Worm (Caenorhabditis elegans): Measurements from ENCODE around the gene Y54G2A.49.

The Y54G2A.49 gene

DNA sequence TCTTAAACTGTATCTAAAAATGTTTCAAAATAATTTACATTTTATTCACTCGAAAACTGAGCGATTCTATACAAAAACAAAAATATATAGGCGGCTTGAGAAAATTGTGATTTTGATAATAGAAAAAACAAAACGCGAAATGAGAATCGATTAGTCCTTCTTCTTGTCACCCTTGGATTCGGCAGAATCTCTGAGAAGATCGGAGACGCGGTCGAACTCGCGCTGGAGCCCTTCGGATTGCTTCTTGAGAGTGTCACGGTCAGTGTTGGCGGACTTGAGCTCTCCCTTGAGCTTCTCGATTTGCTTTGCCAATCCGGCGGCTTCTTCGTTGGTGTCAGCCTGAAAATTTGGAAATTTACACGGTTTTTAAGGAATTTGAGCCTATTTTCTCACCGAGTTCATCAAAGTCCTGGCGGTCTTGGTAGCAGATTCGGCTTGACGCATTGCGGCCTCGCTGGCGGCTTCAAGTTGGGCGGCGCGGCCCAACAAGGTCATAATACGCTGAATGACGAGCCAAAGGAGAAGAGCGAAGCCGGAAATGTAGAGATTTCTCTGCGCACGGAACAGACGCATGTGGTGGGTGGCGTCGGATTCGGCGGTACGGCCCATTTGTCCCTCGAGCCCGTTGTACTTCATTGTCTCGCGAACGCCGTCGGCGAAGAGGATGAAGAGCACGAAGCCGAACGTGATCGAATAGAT lies 38.6 kb upstream of the Y54G2A.49 start (continued):
- no peak for TF ChIP-seq egl-27 (tag; optimal IDR thresholded peaks at IDR 0.05)
- TF ChIP-seq set-16 (GFP tag; IDR thresholded peaks at IDR 0.05) = peak; percentile 70
- TF ChIP-seq snpc-1.2 (GFP tag; IDR thresholded peaks at IDR 0.05) = peak; percentile 72
- no peak for TF ChIP-seq nhr-28 (tag; optimal IDR thresholded peaks at IDR 0.05)
- 0 out of 2 replicates have a peak, but pooled peaks have one; percentile 5 for TF ChIP-seq tra-1 (GFP tag; IDR thresholded peaks at IDR 0.05)
- TF ChIP-seq Y105C5A.15 (GFP tag; IDR thresholded peaks at IDR 0.05) = no peak

DNA sequence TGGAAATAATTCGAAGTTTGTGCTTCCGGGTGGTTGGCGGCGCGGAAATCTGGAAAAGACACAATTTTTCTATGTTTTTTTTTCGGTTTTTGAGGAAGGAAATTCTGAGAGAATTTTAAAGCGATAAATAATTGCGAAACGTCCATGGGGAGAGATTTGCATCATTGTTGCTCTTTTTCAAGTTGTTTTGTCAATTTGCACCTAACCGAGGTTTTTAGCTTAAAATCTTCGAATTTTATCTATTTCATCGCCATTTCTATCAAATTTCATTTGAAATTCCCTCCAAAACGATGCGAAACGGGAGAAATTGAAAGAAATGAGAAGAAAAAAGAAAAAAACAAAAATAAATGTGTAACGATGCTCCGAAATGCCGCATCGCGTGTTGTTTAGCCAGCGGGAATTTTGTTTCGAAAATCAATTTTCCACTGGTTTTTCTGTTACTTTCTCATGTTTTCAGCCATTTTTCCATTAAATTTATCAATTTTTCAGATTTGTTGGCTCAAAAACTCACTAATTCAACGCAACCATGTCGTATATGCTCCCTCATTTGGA lies 37.4 kb upstream of the Y54G2A.49 start, which contains the start of the genes nprt-1 and dib-1:
Gene nprt-1 (minus strand): TSS at position 51 of the 552 bp plus-strand sequence.
Gene dib-1 (plus strand): TSS at position 482 of the 552 bp plus-strand sequence.
- TF ChIP-seq mdt-29 (GFP tag; IDR thresholded peaks at IDR 0.05) = no peak
- no peak for TF ChIP-seq F37D6.2 (tag; optimal IDR thresholded peaks at IDR 0.05)
- no peak for TF ChIP-seq jun-1 (tag; optimal IDR thresholded peaks at IDR 0.05)
- peak; percentile 20 for TF ChIP-seq ama-1 (optimal IDR thresholded peaks at IDR 0.05)
- peak; percentile 28 for TF ChIP-seq nhr-77 (tag; optimal IDR thresholded peaks at IDR 0.05)
- TF ChIP-seq lin-29 (GFP tag; IDR thresholded peaks at IDR 0.05) = no peak
- no peak for TF ChIP-seq ZK337.2 (GFP tag; IDR thresholded peaks at IDR 0.05)
- TF ChIP-seq spr-1 (tag; optimal IDR thresholded peaks at IDR 0.05) = no peak
- TF ChIP-seq hlh-30 (tag; optimal IDR thresholded peaks at IDR 0.05; ENCODE audit: insufficient read depth) = peak; percentile 33
- no peak for TF ChIP-seq Y5F2A.4 (GFP tag; optimal IDR thresholded peaks at IDR 0.05)
- TF ChIP-seq lin-38 (GFP tag; IDR thresholded peaks at IDR 0.05) = peak; percentile 45; the same call in 1 of the 2 replicates
- TF ChIP-seq sdz-12 (GFP tag; optimal IDR thresholded peaks at IDR 0.05) = no peak
- TF ChIP-seq nhr-11 (tag; optimal IDR thresholded peaks at IDR 0.05) = no peak
- peak; percentile 24 for TF ChIP-seq mep-1 (tag; optimal IDR thresholded peaks at IDR 0.05)
- 0 out of 2 replicates have a peak, but pooled peaks have one; percentile 28 for TF ChIP-seq Y48G9A.11 (GFP tag; IDR thresholded peaks at IDR 0.05)
- TF ChIP-seq dpl-1 (GFP tag; optimal IDR thresholded peaks at IDR 0.05) = peak; percentile 83
- TF ChIP-seq arid-1 (GFP tag; conservative IDR thresholded peaks at IDR 0.05) = no peak
- peak; percentile 49 for TF ChIP-seq mes-2 (tag; optimal IDR thresholded peaks at IDR 0.05; ENCODE audit: poor library complexity, severe bottlenecking)
- TF ChIP-seq daf-12 (tag; optimal IDR thresholded peaks at IDR 0.05) = no peak
- peak; percentile 27 for TF ChIP-seq dve-1 (tag; optimal IDR thresholded peaks at IDR 0.05; ENCODE audit: insufficient read depth)
- TF ChIP-seq hmg-1.1 (GFP tag; IDR thresholded peaks at IDR 0.05) = no peak
- no peak for TF ChIP-seq saeg-2 (GFP tag; IDR thresholded peaks at IDR 0.05)
- no peak for TF ChIP-seq madf-9 (GFP tag; conservative IDR thresholded peaks at IDR 0.05)
- TF ChIP-seq R02D3.7 (tag; optimal IDR thresholded peaks at IDR 0.05) = no peak
- no peak for TF ChIP-seq zfp-2 (tag; optimal IDR thresholded peaks at IDR 0.05)
- no peak for TF ChIP-seq ceh-62 (tag; optimal IDR thresholded peaks at IDR 0.05)
- no peak for TF ChIP-seq nhr-28 (tag; optimal IDR thresholded peaks at IDR 0.05)
- no peak for TF ChIP-seq Y105C5A.15 (GFP tag; IDR thresholded peaks at IDR 0.05)
- no peak for TF ChIP-seq ztf-7 (tag; optimal IDR thresholded peaks at IDR 0.05)
- peak in 1 of 2 experiments; percentile 72 for TF ChIP-seq lsy-2 (tag; optimal IDR thresholded peaks at IDR 0.05)
- no peak for TF ChIP-seq tag-97 (GFP tag; IDR thresholded peaks at IDR 0.05)
- no peak for TF ChIP-seq daf-16 (GFP tag; optimal IDR thresholded peaks at IDR 0.05)
- peak; percentile 6 for TF ChIP-seq daf-16 (tag; optimal IDR thresholded peaks at IDR 0.05)
- TF ChIP-seq hif-1 (tag; optimal IDR thresholded peaks at IDR 0.05) = no peak

Measured in whole organism, L4 larva.